Fruit fly (Drosophila melanogaster) whole organism, pupa: ENCODE results near the gene Gcna.

Experiments used
- CG32121 ChIP-seq: fragments of 200-800 bp; sonication (Bioruptor generic); IDR thresholded peaks from 2 replicates; pipeline ENCODE4 v1.3.6; 2022; ENCODE audit warnings: missing biosample characterization, missing genetic modification characterization
- CG34367 ChIP-seq: fragments of 200-800 bp; sonication (Bioruptor generic); optimal IDR thresholded peaks from 2 replicates; lab custom pipeline; 2018; ENCODE audit warnings: missing biosample characterization, mild to moderate bottlenecking, missing genetic modification characterization
- CG8159 ChIP-seq: fragments of 200-800 bp; sonication (Bioruptor generic); optimal IDR thresholded peaks from 3 replicates; lab custom pipeline; 2018; ENCODE audit warnings: missing biosample characterization, mild to moderate bottlenecking, missing genetic modification characterization, moderate library complexity
- CG8301 ChIP-seq: fragments of 200-800 bp; sonication (Bioruptor generic); optimal IDR thresholded peaks from 2 replicates; lab custom pipeline; 2018; ENCODE audit warnings: missing biosample characterization, mild to moderate bottlenecking, missing genetic modification characterization

dm6 chrX:1822281-1822680 is 43.4 kb downstream of the Gcna start, which contains the start of gene CG14811:
- no peak for TF ChIP-seq CG34367 (tag; lab: Kevin White, UChicago)
- no peak for TF ChIP-seq CG8159
- no peak for TF ChIP-seq CG32121 (GFP tag; lab: Robert Waterston, UW)
- no peak for TF ChIP-seq CG8301 (tag; lab: Kevin White, UChicago)
